Fruit fly (Drosophila melanogaster): Measurements from ENCODE around the gene Rab11.
A peak's percentile ranks its signal among the peaks of the same experiment; 100 is the strongest.

Gene Rab11

DNA sequence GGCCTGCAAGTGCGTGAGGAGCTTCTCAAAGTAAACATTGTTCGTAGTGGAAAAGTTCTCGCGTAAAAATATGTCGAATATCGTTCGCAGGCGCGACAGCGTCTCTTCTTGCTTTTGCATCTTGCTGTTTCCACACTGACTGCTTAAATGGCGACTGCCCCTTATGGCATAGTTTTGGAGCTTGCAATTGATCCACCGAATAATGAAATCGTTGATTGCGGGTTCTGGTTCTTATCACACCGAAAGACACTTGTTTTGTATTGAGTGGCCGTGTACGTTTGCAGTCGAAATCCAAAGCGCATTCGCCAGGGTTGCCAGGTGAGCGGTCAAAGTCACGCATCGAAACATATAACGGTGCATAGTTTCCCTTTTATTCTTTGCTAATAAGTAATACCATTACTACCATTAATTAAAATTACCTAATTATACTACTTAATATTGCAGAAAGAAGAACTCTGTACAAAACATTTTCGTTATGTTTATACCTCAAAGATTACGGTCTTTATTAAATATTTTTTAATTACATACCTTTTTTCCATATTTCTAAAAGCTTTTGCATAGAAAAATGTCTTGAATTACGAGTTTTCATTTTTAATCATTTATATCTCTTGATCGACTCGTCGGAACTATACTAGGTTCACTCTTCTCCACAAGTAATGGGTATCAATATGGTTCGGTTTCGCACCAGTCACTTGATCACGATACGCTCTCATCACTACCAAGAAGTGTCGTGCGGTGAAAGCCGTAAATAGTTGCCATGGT lies 9.6 kb upstream of the Rab11 start, which contains the start of the genes CG7044 and Tbc1d22 (continued):
- no peak for TF ChIP-seq CG4360 (GFP tag; IDR thresholded peaks at IDR 0.05)
- no peak for TF ChIP-seq crol (GFP tag; IDR thresholded peaks at IDR 0.05)
- no peak for TF ChIP-seq CG10321 (GFP tag; IDR thresholded peaks at IDR 0.05)
- TF ChIP-seq ken (GFP tag; IDR thresholded peaks at IDR 0.05) = no peak
- TF ChIP-seq amos (GFP tag; IDR thresholded peaks at IDR 0.05; ENCODE audit: partially characterized antibody) = peak; percentile 54
- TF ChIP-seq pfk (GFP tag; optimal IDR thresholded peaks at IDR 0.05) = no peak
- no peak; the same call in 1 of the 2 replicates for TF ChIP-seq Dref (GFP tag; IDR thresholded peaks at IDR 0.05)
- no peak for TF ChIP-seq CG30431 (GFP tag; optimal IDR thresholded peaks at IDR 0.05)
- TF ChIP-seq usp (GFP tag; optimal IDR thresholded peaks at IDR 0.05) = no peak
- peak; percentile 59 for TF ChIP-seq Sry-δ (GFP tag; optimal IDR thresholded peaks at IDR 0.05)
- no peak for TF ChIP-seq Hmx (GFP tag; optimal IDR thresholded peaks at IDR 0.05)
- TF ChIP-seq CrebB (tag; optimal IDR thresholded peaks at IDR 0.05) = no peak
- no peak for TF ChIP-seq CG14014 (GFP tag; IDR thresholded peaks at IDR 0.05)
- no peak for TF ChIP-seq bigmax (GFP tag; optimal IDR thresholded peaks at IDR 0.05)
- TF ChIP-seq Jarid2 (GFP tag; optimal IDR thresholded peaks at IDR 0.05) = no peak
- no peak for TF ChIP-seq cas (GFP tag; IDR thresholded peaks at IDR 0.05)
- TF ChIP-seq CG13775 (GFP tag; optimal IDR thresholded peaks at IDR 0.05) = peak; percentile 63
- TF ChIP-seq kni (GFP tag; optimal IDR thresholded peaks at IDR 0.05) = no peak
- TF ChIP-seq bcd (GFP tag; optimal IDR thresholded peaks at IDR 0.05) = peak; percentile 51
- TF ChIP-seq CG15601 (tag; optimal IDR thresholded peaks at IDR 0.05) = peak; percentile 25
- TF ChIP-seq tgo (GFP tag; IDR thresholded peaks at IDR 0.05) = peak; percentile 28; the same call in 2 of the 3 replicates
- peak; percentile 75 for TF ChIP-seq CG2120 (GFP tag; optimal IDR thresholded peaks at IDR 0.05)
- no peak for TF ChIP-seq CG3838 (GFP tag; optimal IDR thresholded peaks at IDR 0.05)
- no peak for TF ChIP-seq dimm (GFP tag; IDR thresholded peaks at IDR 0.05)
- no peak for TF ChIP-seq Antp (GFP tag; optimal IDR thresholded peaks at IDR 0.05)
- TF ChIP-seq CG12155 (GFP tag; optimal IDR thresholded peaks at IDR 0.05) = peak; percentile 62
- no peak for TF ChIP-seq CG1832 (GFP tag; optimal IDR thresholded peaks at IDR 0.05)
- TF ChIP-seq gem (tag; optimal IDR thresholded peaks at IDR 0.05) = peak; percentile 66
- TF ChIP-seq danr (GFP tag; IDR thresholded peaks at IDR 0.05) = no peak
- TF ChIP-seq Meics (GFP tag; optimal IDR thresholded peaks at IDR 0.05) = peak; percentile 45
- no peak for TF ChIP-seq her (GFP tag; optimal IDR thresholded peaks at IDR 0.05)
- TF ChIP-seq CG12942 (GFP tag; optimal IDR thresholded peaks at IDR 0.05) = peak; percentile 56
- peak; percentile 49 for TF ChIP-seq CG15696 (tag; optimal IDR thresholded peaks at IDR 0.05)
- peak; percentile 54; the same call in 1 of the 2 replicates for TF ChIP-seq sisA (GFP tag; IDR thresholded peaks at IDR 0.05)
- TF ChIP-seq dysf (GFP tag; IDR thresholded peaks at IDR 0.05) = peak; percentile 61
- peak; percentile 27 for TF ChIP-seq Max (GFP tag; optimal IDR thresholded peaks at IDR 0.05)
- TF ChIP-seq CG3163 (GFP tag; optimal IDR thresholded peaks at IDR 0.05) = no peak
- TF ChIP-seq gcm2 (GFP tag; optimal IDR thresholded peaks at IDR 0.05) = no peak
- TF ChIP-seq CG9876 (GFP tag; optimal IDR thresholded peaks at IDR 0.05) = no peak
- no peak for TF ChIP-seq peb (GFP tag; IDR thresholded peaks at IDR 0.05)
- TF ChIP-seq CG7372 (GFP tag; IDR thresholded peaks at IDR 0.05) = no peak
- no peak for TF ChIP-seq CG7745 (tag; optimal IDR thresholded peaks at IDR 0.05)

DNA sequence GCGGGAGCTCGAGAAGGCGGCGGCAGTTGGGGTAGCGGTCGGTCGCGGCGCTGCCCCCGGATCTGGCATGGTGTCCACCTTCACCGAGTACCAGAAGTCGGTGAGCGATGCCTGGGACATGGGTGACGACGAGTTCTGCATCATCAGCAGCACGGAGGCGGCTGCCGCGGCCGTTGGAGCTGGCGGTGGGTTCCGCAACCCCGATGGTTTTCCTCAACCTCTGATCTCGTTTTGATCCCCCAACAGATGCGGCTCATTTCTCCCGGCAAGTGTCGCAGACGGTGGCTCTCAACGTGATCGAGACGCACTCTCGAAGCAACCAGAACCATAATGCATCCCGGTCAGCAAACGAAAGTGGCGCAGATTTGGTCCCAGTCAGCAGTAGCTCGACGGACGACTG lies 8.7 kb upstream of the Rab11 start:
- TF ChIP-seq mld (GFP tag; IDR thresholded peaks at IDR 0.05; ENCODE audit: partially characterized antibody) (0 out of 3 replicates have a peak, but pooled peaks have one; percentile 47), ems (GFP tag; optimal IDR thresholded peaks at IDR 0.05) (no peak), Dbx (GFP tag; IDR thresholded peaks at IDR 0.05) (no peak), en (GFP tag; optimal IDR thresholded peaks at IDR 0.05) (no peak), CG31441 (GFP tag; IDR thresholded peaks at IDR 0.05) (no peak), aop (GFP tag; IDR thresholded peaks at IDR 0.05) (no peak), Ets65A (GFP tag) (peak; percentile 93), Dek (tag; optimal IDR thresholded peaks at IDR 0.05) (no peak), sima (GFP tag; optimal IDR thresholded peaks at IDR 0.05) (no peak), row (GFP tag; IDR thresholded peaks at IDR 0.05) (no peak)

All from whole organism, embryonic.